Worm (Caenorhabditis elegans) whole organism, late embryonic: Measurements from ENCODE around the gene C01G12.3.

Experiments
- C08G9.2 ChIP-seq: sonication (generic microtip); optimal IDR thresholded peaks from 2 replicates; lab custom pipeline; 2016; ENCODE audit warnings: mild to moderate bottlenecking, missing genetic modification characterization, moderate library complexity, missing compliant biosample characterization
- C38D4.7 ChIP-seq: fragments of 200-800 bp; sonication (Bioruptor generic); optimal IDR thresholded peaks from 2 replicates; lab custom pipeline; 2018; ENCODE audit warnings: mild to moderate bottlenecking, missing genetic modification characterization, moderate library complexity, missing compliant biosample characterization
- K09A11.1 ChIP-seq: sonication (generic microtip); optimal IDR thresholded peaks from 2 replicates; lab custom pipeline; 2017; ENCODE audit warnings: antibody characterized with exemption, mild to moderate bottlenecking, missing genetic modification characterization, missing compliant biosample characterization; ENCODE audit not compliant: insufficient read depth
- T23F11.4 ChIP-seq: fragments of 200-800 bp; sonication (Bioruptor generic); optimal IDR thresholded peaks from 2 replicates; lab custom pipeline; 2018; ENCODE audit warnings: mild to moderate bottlenecking, missing genetic modification characterization, missing compliant biosample characterization
- ceh-14 ChIP-seq: sonication (generic microtip); optimal IDR thresholded peaks from 2 replicates; lab custom pipeline; 2016; ENCODE audit warnings: missing genotype, missing genetic modification characterization, missing compliant biosample characterization
- ceh-18 ChIP-seq: sonication (generic microtip); optimal IDR thresholded peaks from 2 replicates; lab custom pipeline; 2016; ENCODE audit warnings: missing genetic modification characterization, missing compliant biosample characterization
- ceh-19 ChIP-seq: fragments of 200-800 bp; sonication (Bioruptor generic); optimal IDR thresholded peaks from 2 replicates; lab custom pipeline; 2018; ENCODE audit warnings: mild to moderate bottlenecking, missing genetic modification characterization, missing compliant biosample characterization
- ceh-30 ChIP-seq: fragments of 150-350 bp; optimal IDR thresholded peaks from 2 replicates; lab custom pipeline; 2014; ENCODE audit warnings: missing biosample characterization, missing genetic modification characterization
- ceh-31 ChIP-seq: sonication (generic microtip); optimal IDR thresholded peaks from 2 replicates; lab custom pipeline; 2016; ENCODE audit warnings: missing genetic modification characterization, missing compliant biosample characterization
- ceh-34 ChIP-seq: sonication (generic microtip); optimal IDR thresholded peaks from 2 replicates; lab custom pipeline; 2016; ENCODE audit warnings: mild to moderate bottlenecking, missing genetic modification characterization, missing compliant biosample characterization
- ceh-45 ChIP-seq: fragments of 200-800 bp; sonication (Bioruptor generic); IDR thresholded peaks from 2 replicates; pipeline ENCODE4 v1.3.6; 2022; ENCODE audit warnings: missing genetic modification reagents, missing genetic modification characterization, missing compliant biosample characterization
- elt-2 ChIP-seq: sonication (generic microtip); optimal IDR thresholded peaks from 2 replicates; lab custom pipeline; 2016; ENCODE audit warnings: missing genetic modification reagents, missing genetic modification characterization, missing compliant biosample characterization
- elt-4 ChIP-seq: sonication (generic microtip); optimal IDR thresholded peaks from 2 replicates; lab custom pipeline; 2016; ENCODE audit warnings: missing genetic modification characterization, missing compliant biosample characterization
- eyg-1 ChIP-seq: sonication (generic microtip); optimal IDR thresholded peaks from 2 replicates; lab custom pipeline; 2016; ENCODE audit warnings: missing genotype, missing genetic modification characterization, missing compliant biosample characterization
- fax-1 ChIP-seq: sonication (generic microtip); optimal IDR thresholded peaks from 2 replicates; lab custom pipeline; 2016; ENCODE audit warnings: missing genotype, missing genetic modification characterization, missing compliant biosample characterization
- fkh-10 ChIP-seq: fragments of 150-350 bp; optimal IDR thresholded peaks from 2 replicates; lab custom pipeline; 2014; ENCODE audit warnings: missing biosample characterization, missing genetic modification reagents, missing genetic modification characterization
- hlh-15 ChIP-seq: sonication (generic microtip); optimal IDR thresholded peaks from 2 replicates; lab custom pipeline; 2016; ENCODE audit warnings: missing genetic modification characterization, missing compliant biosample characterization
- hlh-30 ChIP-seq: sonication (generic microtip); optimal IDR thresholded peaks from 2 replicates; lab custom pipeline; 2017; ENCODE audit warnings: antibody characterized with exemption, missing genetic modification characterization, missing compliant biosample characterization; ENCODE audit not compliant: insufficient read depth
- hlh-6 ChIP-seq: sonication (generic microtip); optimal IDR thresholded peaks from 2 replicates; lab custom pipeline; 2016; ENCODE audit warnings: missing genotype, missing genetic modification characterization, missing compliant biosample characterization
- hlh-8 ChIP-seq: sonication (generic microtip); optimal IDR thresholded peaks from 2 replicates; lab custom pipeline; 2016; ENCODE audit warnings: missing genotype, missing genetic modification characterization, missing compliant biosample characterization
- lim-6 ChIP-seq: sonication (generic microtip); optimal IDR thresholded peaks from 2 replicates; lab custom pipeline; 2016; ENCODE audit warnings: missing genetic modification characterization, missing compliant biosample characterization
- lin-11 ChIP-seq: fragments of 200-800 bp; sonication (Bioruptor generic); optimal IDR thresholded peaks from 2 replicates; lab custom pipeline; 2018; ENCODE audit warnings: mild to moderate bottlenecking, missing genetic modification characterization, missing compliant biosample characterization
- madf-2 ChIP-seq: sonication (generic microtip); optimal IDR thresholded peaks from 2 replicates; lab custom pipeline; 2017; ENCODE audit warnings: missing genetic modification characterization, missing compliant biosample characterization
- mec-3 ChIP-seq: sonication (generic microtip); optimal IDR thresholded peaks from 2 replicates; lab custom pipeline; 2016; ENCODE audit warnings: borderline replicate concordance, missing genetic modification characterization, missing compliant biosample characterization
- nfya-1 ChIP-seq: sonication (generic microtip); optimal IDR thresholded peaks from 2 replicates; lab custom pipeline; 2017; ENCODE audit warnings: missing genetic modification characterization, mild to moderate bottlenecking, missing compliant biosample characterization, antibody characterized with exemption, moderate library complexity
- nhr-11 ChIP-seq: fragments of 150-350 bp; optimal IDR thresholded peaks from 2 replicates; lab custom pipeline; 2014; ENCODE audit warnings: missing biosample characterization, missing genetic modification characterization
- nhr-232 ChIP-seq: sonication (generic microtip); optimal IDR thresholded peaks from 2 replicates; lab custom pipeline; 2016; ENCODE audit warnings: missing genetic modification characterization, missing compliant biosample characterization
- npax-4 ChIP-seq: sonication (generic microtip); optimal IDR thresholded peaks from 2 replicates; lab custom pipeline; 2016; ENCODE audit warnings: missing genetic modification characterization, missing compliant biosample characterization
- odd-2 ChIP-seq: sonication (generic microtip); optimal IDR thresholded peaks from 2 replicates; lab custom pipeline; 2017; ENCODE audit warnings: antibody characterized with exemption, mild to moderate bottlenecking, missing genetic modification characterization, missing compliant biosample characterization
- pag-3 ChIP-seq: sonication (generic microtip); optimal IDR thresholded peaks from 2 replicates; lab custom pipeline; 2016; ENCODE audit warnings: missing compliant biosample characterization, missing genetic modification characterization, borderline replicate concordance
- pax-1 ChIP-seq: fragments of 150-350 bp; optimal IDR thresholded peaks from 2 replicates; lab custom pipeline; 2014; ENCODE audit warnings: missing biosample characterization, missing genetic modification characterization
- pha-4 ChIP-seq: fragments of 150-350 bp; optimal IDR thresholded peaks from 2 replicates; lab custom pipeline; 2018; ENCODE audit warnings: missing biosample characterization, missing genetic modification reagents, missing genetic modification characterization
- pqm-1 ChIP-seq: sonication (generic microtip); optimal IDR thresholded peaks from 2 replicates; lab custom pipeline; 2016; ENCODE audit warnings: missing genetic modification characterization, missing compliant biosample characterization
- ref-2 ChIP-seq: sonication (generic microtip); optimal IDR thresholded peaks from 2 replicates; lab custom pipeline; 2016; ENCODE audit warnings: missing genetic modification characterization, missing compliant biosample characterization
- rnt-1 ChIP-seq: sonication (generic microtip); optimal IDR thresholded peaks from 2 replicates; lab custom pipeline; 2016; ENCODE audit warnings: missing genetic modification characterization, missing compliant biosample characterization
- sox-4 ChIP-seq: sonication (generic microtip); optimal IDR thresholded peaks from 2 replicates; lab custom pipeline; 2017; ENCODE audit warnings: mild to moderate bottlenecking, missing genetic modification characterization, inconsistent platforms, missing compliant biosample characterization
- syd-9 ChIP-seq: sonication (generic microtip); optimal IDR thresholded peaks from 2 replicates; lab custom pipeline; 2016; ENCODE audit warnings: mild to moderate bottlenecking, missing genetic modification characterization, moderate library complexity, missing compliant biosample characterization
- unc-3 ChIP-seq, 2 experiments: fragments of 200-800 bp in 1 of 2; sonication (Bioruptor generic) in 1 of 2; sonication (generic microtip) in 1 of 2; conservative IDR thresholded peaks in 1 of 2; optimal IDR thresholded peaks in 1 of 2; 2 replicates each; pipeline versions ENCODE4 v1.3.6 to Lab custom; 2016 to 2022; ENCODE audit warnings: missing compliant biosample characterization in 2 of 2, missing genetic modification characterization in 2 of 2, missing genetic modification reagents in 1 of 2
- zip-5 ChIP-seq: sonication (generic microtip); optimal IDR thresholded peaks from 2 replicates; lab custom pipeline; 2016; ENCODE audit warnings: missing genetic modification characterization, missing compliant biosample characterization

C01G12.3 gene

DNA sequence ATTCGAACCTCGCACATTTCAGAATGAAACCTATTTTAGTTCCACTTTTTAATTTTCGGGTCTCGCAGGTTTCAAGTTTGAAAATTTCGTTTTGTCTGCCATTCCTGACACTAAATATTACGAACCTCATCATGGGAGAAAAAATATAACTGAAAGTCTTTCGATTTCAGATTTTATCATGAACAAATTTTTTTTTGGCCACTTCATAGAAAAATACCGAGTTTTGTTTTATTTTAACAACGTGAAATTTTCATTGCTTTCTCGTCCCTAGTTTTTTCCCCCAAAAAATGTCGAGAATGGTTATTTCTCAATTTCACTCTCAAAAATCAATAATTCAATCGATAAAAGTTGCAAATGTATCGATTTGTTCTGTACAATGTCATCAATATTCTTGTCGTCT, 3.4 kb downstream of the C01G12.3 start, which contains the start of gene C01G12.9:
Gene C01G12.9, plus strand, starts transcription at position 301 of the 400 bp plus-strand sequence.
- TF ChIP-seq zip-5 (tag; lab: Kevin White, UChicago) = no peak
- TF ChIP-seq hlh-6 (tag; lab: Kevin White, UChicago) = no peak
- TF ChIP-seq npax-4 (tag; lab: Kevin White, UChicago) = no peak
- no peak for TF ChIP-seq ceh-19 (GFP tag; lab: Kevin White, UChicago)
- TF ChIP-seq mec-3 (tag; lab: Kevin White, UChicago) = no peak
- no peak for TF ChIP-seq C08G9.2 (tag; lab: Kevin White, UChicago)
- TF ChIP-seq elt-4 (tag; lab: Kevin White, UChicago) = no peak
- no peak for TF ChIP-seq fax-1 (tag; lab: Kevin White, UChicago)
- TF ChIP-seq pha-4 (tag; lab: Kevin White, UChicago) = no peak

DNA sequence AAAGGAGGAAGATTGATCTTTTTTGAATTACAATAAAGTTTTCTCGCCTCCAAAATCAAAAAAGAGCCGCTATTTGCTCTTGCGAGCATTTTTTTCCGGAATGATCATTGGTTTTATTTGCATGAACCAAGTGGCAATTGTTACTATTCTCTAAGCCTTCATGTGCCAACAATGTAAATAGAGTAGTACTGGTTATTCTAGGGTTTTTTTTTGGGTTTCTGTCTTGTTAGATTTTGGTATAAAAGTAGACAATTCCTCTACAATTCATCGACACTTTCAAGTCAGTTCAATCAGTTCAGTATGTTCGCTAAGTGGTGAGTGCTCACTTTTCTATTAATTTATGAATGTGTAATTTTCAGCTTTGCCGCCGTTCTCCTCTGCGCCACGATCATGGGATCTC, 4.1 kb downstream of the C01G12.3 start, which contains the start of gene nspb-7:
Gene nspb-7, plus strand, starts transcription at position 301 of the 400 bp plus-strand sequence.
- no peak for TF ChIP-seq hlh-30
- TF ChIP-seq pqm-1 (tag; lab: Kevin White, UChicago) = no peak
- no peak for TF ChIP-seq rnt-1 (tag; lab: Kevin White, UChicago)
- TF ChIP-seq nfya-1 (tag; lab: Kevin White, UChicago) = no peak
- no peak for TF ChIP-seq ref-2
- no peak for TF ChIP-seq fax-1 (tag; lab: Kevin White, UChicago)
- no peak for TF ChIP-seq hlh-8

DNA sequence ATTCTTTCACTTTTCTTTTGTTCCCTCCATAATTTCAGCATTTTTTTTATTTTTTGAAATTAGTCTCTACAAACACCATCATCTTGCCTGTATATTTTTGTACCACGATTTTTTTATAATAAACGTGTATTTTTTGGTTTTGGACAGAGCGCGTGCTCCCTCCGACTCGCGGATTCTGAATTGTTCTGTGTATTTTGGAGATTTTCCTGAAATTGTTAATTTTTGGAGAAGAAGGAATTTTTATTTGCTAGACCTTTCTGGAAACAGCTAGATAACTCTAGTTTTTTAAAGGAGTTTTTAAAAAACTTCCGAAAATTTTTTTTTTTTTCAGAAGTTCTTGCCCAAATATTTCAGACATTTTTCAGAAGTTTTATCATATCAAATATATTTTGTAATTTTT, 5.7 kb downstream of the C01G12.3 start, which contains the start of gene C01G12.13:
Gene C01G12.13, plus strand, starts transcription at position 301 of the 400 bp plus-strand sequence.
- TF ChIP-seq ceh-45 (GFP tag; lab: Robert Waterston, UW) (no peak), ceh-14 (tag; lab: Kevin White, UChicago) (no peak), pqm-1 (tag; lab: Kevin White, UChicago) (no peak), ceh-34 (tag; lab: Kevin White, UChicago) (no peak), elt-4 (tag; lab: Kevin White, UChicago) (no peak), syd-9 (tag; lab: Kevin White, UChicago) (no peak), K09A11.1 (tag; lab: Kevin White, UChicago) (no peak), fax-1 (tag; lab: Kevin White, UChicago) (no peak), pax-1 (tag; lab: Kevin White, UChicago) (no peak), nhr-232 (tag; lab: Kevin White, UChicago) (no peak), lim-6 (tag; lab: Kevin White, UChicago) (no peak), T23F11.4 (no peak), C38D4.7 (no peak), nhr-11 (no peak), odd-2 (tag; lab: Kevin White, UChicago) (no peak)
- TF ChIP-seq, all 69 proteins: peak for 0

DNA sequence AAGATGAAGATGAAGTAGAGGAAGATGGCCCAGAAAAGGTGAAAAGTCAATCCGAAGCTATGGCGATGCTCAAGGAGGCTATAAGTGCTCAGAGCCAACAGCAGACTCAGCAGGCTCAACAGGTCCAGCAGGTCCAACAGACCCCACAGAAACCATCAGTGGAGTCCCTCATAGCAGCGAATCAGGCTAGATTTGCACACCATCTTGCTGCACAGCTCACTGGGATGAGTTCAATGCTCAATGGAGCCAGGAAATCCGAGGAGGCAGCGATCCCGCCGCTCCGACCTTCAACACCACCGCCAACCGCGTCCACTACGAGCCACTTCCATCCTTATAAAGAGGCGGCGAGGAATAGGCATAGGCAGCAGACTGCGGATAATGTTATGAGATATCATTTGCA, 7.3 kb downstream of the C01G12.3 start:
- TF ChIP-seq pag-3 (tag; lab: Kevin White, UChicago) (no peak), eyg-1 (tag; lab: Kevin White, UChicago) (no peak), madf-2 (tag; lab: Kevin White, UChicago) (no peak), hlh-8 (no peak), hlh-30 (no peak), K09A11.1 (tag; lab: Kevin White, UChicago) (no peak), lim-6 (tag; lab: Kevin White, UChicago) (no peak), zip-5 (tag; lab: Kevin White, UChicago) (no peak), pqm-1 (tag; lab: Kevin White, UChicago) (no peak), hlh-15 (tag; lab: Kevin White, UChicago) (no peak), syd-9 (tag; lab: Kevin White, UChicago) (no peak), fkh-10 (GFP tag; lab: Kevin White, UChicago) (no peak), elt-2 (tag; lab: Kevin White, UChicago) (no peak), lin-11 (tag; lab: Kevin White, UChicago) (no peak), ceh-30 (tag; lab: Kevin White, UChicago) (no peak), ceh-18 (tag; lab: Kevin White, UChicago) (no peak), sox-4 (tag; lab: Kevin White, UChicago) (no peak), unc-3 (GFP tag; conservative IDR thresholded peaks at IDR 0.05; lab: Robert Waterston, UW) (no peak), unc-3 (tag; optimal IDR thresholded peaks at IDR 0.05; lab: Kevin White, UChicago) (no peak), nhr-232 (tag; lab: Kevin White, UChicago) (no peak), ceh-31 (tag; lab: Kevin White, UChicago) (no peak)
